Worm (Caenorhabditis elegans): Measurements from ENCODE around the gene C50B6.7.

C50B6.7 gene

DNA sequence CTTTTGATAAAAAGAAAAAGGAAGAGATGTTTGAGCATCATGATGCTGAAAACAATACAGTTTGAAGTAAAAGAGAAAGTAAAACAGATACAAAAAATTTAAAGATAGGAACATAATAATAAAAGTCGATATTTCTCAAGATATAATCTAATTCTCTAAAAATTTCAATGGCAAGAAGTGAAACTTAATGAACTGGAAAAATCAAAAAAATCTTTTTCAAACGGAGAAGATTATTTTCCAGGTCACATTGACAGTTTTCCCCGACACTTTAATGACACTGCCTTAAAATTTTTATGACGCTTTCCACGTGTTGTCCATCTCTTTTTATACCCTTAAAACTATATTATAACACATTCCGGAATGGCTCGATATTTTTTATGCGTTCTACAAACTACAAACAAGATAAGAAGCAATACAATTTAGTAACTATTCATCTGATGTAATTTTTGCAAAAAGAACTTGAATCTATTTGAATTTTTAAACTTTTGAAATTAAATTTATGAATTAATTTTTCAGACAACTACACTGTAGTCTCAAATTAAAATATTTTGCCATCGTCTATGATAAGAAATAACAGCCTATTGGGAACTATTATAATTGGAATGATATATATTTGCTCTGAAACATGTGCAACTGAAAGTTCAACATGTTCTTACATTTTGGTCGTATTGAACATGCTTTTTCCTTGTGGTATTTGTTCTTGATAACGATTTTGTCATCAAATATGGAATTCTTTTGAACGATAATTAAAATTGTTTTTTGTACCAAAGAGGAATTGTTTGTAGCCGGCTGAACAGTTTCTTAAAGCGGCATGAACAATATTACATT lies at the start of gene C50B6.7:
TSS of gene C50B6.7 (minus strand) at position 51 of the 828 bp plus-strand sequence.
- TF ChIP-seq lin-11 (tag; optimal IDR thresholded peaks at IDR 0.05) (no peak), dmd-4 (tag; optimal IDR thresholded peaks at IDR 0.05) (no peak), unc-62 (GFP tag; optimal IDR thresholded peaks at IDR 0.05) (no peak), F13H6.1 (tag; optimal IDR thresholded peaks at IDR 0.05) (no peak), egl-27 (tag; optimal IDR thresholded peaks at IDR 0.05) (no peak), blmp-1 (tag; optimal IDR thresholded peaks at IDR 0.05; ENCODE audit: insufficient read depth) (no peak), fos-1 (tag; optimal IDR thresholded peaks at IDR 0.05) (peak; percentile 36), ama-1 (optimal IDR thresholded peaks at IDR 0.05) (no peak), sma-9 (GFP tag; optimal IDR thresholded peaks at IDR 0.05) (peak; percentile 1), sma-9 (tag; optimal IDR thresholded peaks at IDR 0.05) (no peak), elt-3 (tag; optimal IDR thresholded peaks at IDR 0.05) (no peak)

DNA sequence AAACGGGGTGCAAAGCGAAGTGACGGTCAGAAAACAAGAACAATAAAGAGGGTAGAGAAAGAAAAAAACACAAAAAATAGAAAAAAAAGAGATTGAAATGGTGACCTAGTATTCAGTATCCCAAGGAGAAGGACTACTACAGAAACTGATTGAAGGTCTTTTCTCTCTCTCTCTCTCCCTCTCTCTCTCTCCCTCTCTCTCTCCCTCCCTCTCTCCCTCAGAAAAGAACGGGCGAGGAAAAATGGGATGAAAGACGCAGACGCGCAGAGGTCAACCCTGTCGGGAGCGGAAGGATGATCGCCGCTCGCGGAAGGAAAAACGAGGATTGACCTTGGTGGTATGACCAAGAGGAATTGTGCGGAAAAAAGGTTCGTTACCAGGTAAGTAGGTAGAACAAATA lies 49.7 kb upstream of the C50B6.7 start:
- TF ChIP-seq alr-1 (tag; optimal IDR thresholded peaks at IDR 0.05) (no peak), Y55F3AM.14 (GFP tag; optimal IDR thresholded peaks at IDR 0.05) (no peak), R02D3.7 (tag; optimal IDR thresholded peaks at IDR 0.05) (no peak), ztf-4 (tag; optimal IDR thresholded peaks at IDR 0.05) (no peak), fos-1 (tag; optimal IDR thresholded peaks at IDR 0.05) (peak; percentile 37), ceh-82 (tag; optimal IDR thresholded peaks at IDR 0.05) (no peak), blmp-1 (tag; optimal IDR thresholded peaks at IDR 0.05; ENCODE audit: insufficient read depth) (peak; percentile 15), ZK546.5 (tag; optimal IDR thresholded peaks at IDR 0.05) (no peak), zag-1 (tag; optimal IDR thresholded peaks at IDR 0.05) (no peak), nhr-11 (tag; optimal IDR thresholded peaks at IDR 0.05) (no peak), sma-9 (GFP tag; optimal IDR thresholded peaks at IDR 0.05) (peak; percentile 62), sma-9 (tag; optimal IDR thresholded peaks at IDR 0.05) (no peak), nhr-10 (tag; optimal IDR thresholded peaks at IDR 0.05) (no peak), mab-5 (tag; optimal IDR thresholded peaks at IDR 0.05) (no peak), ceh-16 (tag; optimal IDR thresholded peaks at IDR 0.05) (peak; percentile 70), crh-2 (tag; optimal IDR thresholded peaks at IDR 0.05) (peak; percentile 58), nhr-129 (tag; optimal IDR thresholded peaks at IDR 0.05) (peak; percentile 13), lin-11 (tag; optimal IDR thresholded peaks at IDR 0.05) (no peak), elt-3 (tag; optimal IDR thresholded peaks at IDR 0.05) (no peak), sma-3 (GFP tag; optimal IDR thresholded peaks at IDR 0.05) (peak; percentile 50), gmeb-1 (tag; optimal IDR thresholded peaks at IDR 0.05) (no peak), mdl-1 (tag; optimal IDR thresholded peaks at IDR 0.05) (no peak), peb-1 (tag; optimal IDR thresholded peaks at IDR 0.05) (no peak), nhr-77 (tag; optimal IDR thresholded peaks at IDR 0.05) (no peak), nhr-23 (tag; optimal IDR thresholded peaks at IDR 0.05) (no peak), lin-13 (GFP tag; optimal IDR thresholded peaks at IDR 0.05) (peak; percentile 22), dmd-4 (tag; optimal IDR thresholded peaks at IDR 0.05) (no peak), unc-62 (GFP tag; optimal IDR thresholded peaks at IDR 0.05) (no peak), C34F6.9 (tag; optimal IDR thresholded peaks at IDR 0.05) (no peak), nhr-21 (tag; optimal IDR thresholded peaks at IDR 0.05) (peak; percentile 52), nhr-12 (tag; optimal IDR thresholded peaks at IDR 0.05) (no peak), aly-2 (tag; optimal IDR thresholded peaks at IDR 0.05) (no peak), lin-39 (tag; optimal IDR thresholded peaks at IDR 0.05) (no peak), ama-1 (optimal IDR thresholded peaks at IDR 0.05) (no peak), lsy-2 (tag; optimal IDR thresholded peaks at IDR 0.05) (peak in 1 of 2 experiments; percentile 3), sem-4 (tag; optimal IDR thresholded peaks at IDR 0.05) (peak; percentile 45), snpc-4 (tag; optimal IDR thresholded peaks at IDR 0.05) (no peak), nhr-6 (tag; optimal IDR thresholded peaks at IDR 0.05) (no peak), nhr-237 (tag; optimal IDR thresholded peaks at IDR 0.05) (no peak), ztf-1 (GFP tag; conservative IDR thresholded peaks at IDR 0.05) (no peak), nhr-25 (tag; optimal IDR thresholded peaks at IDR 0.05) (peak; percentile 84), unc-55 (GFP tag; optimal IDR thresholded peaks at IDR 0.05) (no peak), skn-1 (tag; optimal IDR thresholded peaks at IDR 0.05) (no peak), egl-27 (tag; optimal IDR thresholded peaks at IDR 0.05) (peak; percentile 62), elt-1 (tag; optimal IDR thresholded peaks at IDR 0.05) (no peak), ztf-11 (tag; optimal IDR thresholded peaks at IDR 0.05) (no peak), mbf-1 (tag; optimal IDR thresholded peaks at IDR 0.05) (no peak), F13H6.1 (tag; optimal IDR thresholded peaks at IDR 0.05) (peak; percentile 30), unc-39 (tag; optimal IDR thresholded peaks at IDR 0.05) (no peak)

Measured in whole organism, L2 larva.